Worm (Caenorhabditis elegans) whole organism, L4/young adult: ENCODE data around the gene unc-58.

Experiments
- W03F9.2 ChIP-seq: fragments of 150-350 bp; optimal IDR thresholded peaks from 2 replicates; lab custom pipeline; 2014; ENCODE audit warnings: missing biosample characterization, missing genetic modification characterization
- him-1 ChIP-seq: sonication (generic microtip); optimal IDR thresholded peaks from 2 replicates; lab custom pipeline; 2016; ENCODE audit warnings: missing genotype, missing genetic modification reagents, missing genetic modification characterization, missing compliant biosample characterization

ce11 chrX:10083272-10083671, 49.7 kb downstream of the unc-58 start:
- TF ChIP-seq W03F9.2 (tag; lab: Kevin White, UChicago) (no peak), him-1 (tag; lab: Kevin White, UChicago) (no peak)
